Fruit fly (Drosophila melanogaster) whole organism, embryonic: Measurements from ENCODE around the gene CG15515.

Source experiments
- Bgb ChIP-seq: fragments of 200-800 bp; sonication (Bioruptor generic); IDR thresholded peaks from 2 replicates; pipeline ENCODE4 v1.3.6; 2022; ENCODE audit warnings: missing biosample characterization, missing genetic modification characterization; ENCODE audit not compliant: partially characterized antibody
- CG10959 ChIP-seq: fragments of 200-800 bp; sonication (Bioruptor generic); IDR thresholded peaks from 2 replicates; pipeline ENCODE4 v1.3.6; 2022; ENCODE audit warnings: missing biosample characterization, missing genetic modification characterization
- CG13287 ChIP-seq: fragments of 200-800 bp; sonication (Bioruptor generic); IDR thresholded peaks from 2 replicates; pipeline ENCODE4 v1.3.6; 2022; ENCODE audit warnings: missing biosample characterization, missing genetic modification characterization; ENCODE audit not compliant: partially characterized antibody
- CG14860 ChIP-seq: fragments of 200-800 bp; sonication (Bioruptor generic); IDR thresholded peaks from 3 replicates; pipeline ENCODE4 v1.3.6; 2022; ENCODE audit warnings: missing biosample characterization, missing genetic modification characterization; ENCODE audit not compliant: partially characterized antibody
- CG16813 ChIP-seq: fragments of 200-800 bp; sonication (Bioruptor generic); IDR thresholded peaks from 3 replicates; pipeline ENCODE4 v1.3.6; 2022; ENCODE audit warnings: missing biosample characterization, missing genetic modification characterization; ENCODE audit not compliant: partially characterized antibody
- CG17568 ChIP-seq: fragments of 200-800 bp; sonication (Bioruptor generic); optimal IDR thresholded peaks from 2 replicates; lab custom pipeline; 2018; ENCODE audit warnings: missing biosample characterization, mild to moderate bottlenecking, missing genetic modification characterization, moderate library complexity
- CG1792 ChIP-seq: fragments of 200-800 bp; sonication (Bioruptor generic); optimal IDR thresholded peaks from 2 replicates; lab custom pipeline; 2016; ENCODE audit warnings: missing biosample characterization, missing genetic modification characterization
- CG31365 ChIP-seq: fragments of 200-800 bp; sonication (Bioruptor generic); optimal IDR thresholded peaks from 2 replicates; lab custom pipeline; 2018; ENCODE audit warnings: missing biosample characterization, mild to moderate bottlenecking, missing genetic modification characterization
- CG34224 ChIP-seq: fragments of 200-800 bp; sonication (Bioruptor generic); IDR thresholded peaks from 3 replicates; pipeline ENCODE4 v1.3.6; 2022; ENCODE audit warnings: missing biosample characterization, missing genetic modification characterization; ENCODE audit not compliant: partially characterized antibody
- CG42726 ChIP-seq: fragments of 200-800 bp; sonication (Bioruptor generic); IDR thresholded peaks from 2 replicates; pipeline ENCODE4 v1.3.6; 2022; ENCODE audit warnings: missing biosample characterization, missing genetic modification characterization; ENCODE audit not compliant: partially characterized antibody
- CG6791 ChIP-seq: fragments of 200-800 bp; sonication (Bioruptor generic); IDR thresholded peaks from 3 replicates; pipeline ENCODE4 v1.3.6; 2022; ENCODE audit warnings: missing biosample characterization, missing genetic modification characterization; ENCODE audit not compliant: partially characterized antibody
- CG7839 ChIP-seq: fragments of 200-800 bp; sonication (Bioruptor generic); optimal IDR thresholded peaks from 3 replicates; lab custom pipeline; 2018; ENCODE audit warnings: missing biosample characterization, mild to moderate bottlenecking, missing genetic modification characterization, moderate library complexity
- CG8388 ChIP-seq: fragments of 200-800 bp; sonication (Bioruptor generic); optimal IDR thresholded peaks from 2 replicates; lab custom pipeline; 2019; ENCODE audit warnings: missing biosample characterization, mild to moderate bottlenecking, missing genetic modification characterization, moderate library complexity
- Dip2 ChIP-seq: fragments of 200-800 bp; sonication (Bioruptor generic); IDR thresholded peaks from 2 replicates; pipeline ENCODE4 v1.3.6; 2022; ENCODE audit warnings: missing biosample characterization, missing genetic modification characterization
- Doc3 ChIP-seq: fragments of 200-800 bp; sonication (Bioruptor generic); IDR thresholded peaks from 3 replicates; pipeline ENCODE4 v1.3.6; 2022; ENCODE audit warnings: missing biosample characterization, missing genetic modification characterization; ENCODE audit not compliant: partially characterized antibody
- E2f1 ChIP-seq: fragments of 200-800 bp; sonication (Bioruptor generic); IDR thresholded peaks from 2 replicates; pipeline ENCODE4 v1.3.6; 2022; ENCODE audit warnings: missing biosample characterization, missing genetic modification characterization
- HLH4C ChIP-seq: fragments of 200-800 bp; sonication (Bioruptor generic); IDR thresholded peaks from 3 replicates; pipeline ENCODE4 v1.3.6; 2022; ENCODE audit warnings: missing biosample characterization, missing genetic modification characterization; ENCODE audit not compliant: partially characterized antibody
- Hr39 ChIP-seq: fragments of >200 bp; optimal IDR thresholded peaks from 2 replicates; lab custom pipeline; 2017
- MBD-R2 ChIP-seq: fragments of 200-800 bp; sonication (Bioruptor generic); IDR thresholded peaks from 2 replicates; pipeline ENCODE4 v1.3.6; 2022; ENCODE audit warnings: missing biosample characterization, missing genetic modification characterization
- MTF-1 ChIP-seq: fragments of 200-800 bp; sonication (Bioruptor generic); optimal IDR thresholded peaks from 2 replicates; lab custom pipeline; 2018; ENCODE audit warnings: missing biosample characterization, mild to moderate bottlenecking, missing genetic modification characterization, borderline replicate concordance
- Oaz ChIP-seq: fragments of 200-800 bp; sonication (Bioruptor generic); IDR thresholded peaks from 2 replicates; pipeline ENCODE4 v1.3.6; 2022; ENCODE audit warnings: missing biosample characterization, missing genetic modification characterization
- Pdp1 ChIP-seq, 2 experiments: fragments of 200-800 bp; sonication (Bioruptor generic); optimal IDR thresholded peaks; 3 replicates each; lab custom pipeline; 2016; ENCODE audit warnings: missing biosample characterization in 2 of 2, missing genetic modification characterization in 2 of 2, mild to moderate bottlenecking in 1 of 2, moderate library complexity in 1 of 2
- Scr ChIP-seq: fragments of 200-800 bp; sonication (Bioruptor generic); IDR thresholded peaks from 2 replicates; pipeline ENCODE4 v1.3.6; 2022; ENCODE audit warnings: missing biosample characterization, missing genetic modification characterization; ENCODE audit not compliant: partially characterized antibody
- Sox102F ChIP-seq: fragments of 200-800 bp; sonication (Bioruptor generic); optimal IDR thresholded peaks from 2 replicates; lab custom pipeline; 2018; ENCODE audit warnings: missing biosample characterization, mild to moderate bottlenecking, missing genetic modification characterization, moderate library complexity
- Ssrp ChIP-seq: fragments of 200-800 bp; sonication (Bioruptor generic); optimal IDR thresholded peaks from 2 replicates; lab custom pipeline; 2018; ENCODE audit warnings: missing biosample characterization, mild to moderate bottlenecking, missing genetic modification characterization, moderate library complexity
- Usf ChIP-seq: fragments of 200-800 bp; sonication (Bioruptor generic); optimal IDR thresholded peaks from 2 replicates; lab custom pipeline; 2017; ENCODE audit warnings: missing genotype, missing biosample characterization, missing genetic modification characterization
- Xrp1 ChIP-seq: fragments of 200-800 bp; sonication (Bioruptor generic); IDR thresholded peaks from 2 replicates; pipeline ENCODE4 v1.3.6; 2022; ENCODE audit warnings: missing biosample characterization, missing genetic modification characterization
- ara ChIP-seq: fragments of 200-800 bp; sonication (Bioruptor generic); IDR thresholded peaks from 2 replicates; pipeline ENCODE4 v1.3.6; 2022; ENCODE audit warnings: missing biosample characterization, missing genetic modification characterization
- ato ChIP-seq: fragments of 200-800 bp; sonication (Bioruptor generic); IDR thresholded peaks from 2 replicates; pipeline ENCODE4 v1.3.6; 2022; ENCODE audit warnings: missing biosample characterization, missing genetic modification characterization; ENCODE audit not compliant: partially characterized antibody
- btn ChIP-seq: fragments of 200-800 bp; sonication (Bioruptor generic); optimal IDR thresholded peaks from 2 replicates; lab custom pipeline; 2016; ENCODE audit warnings: missing biosample characterization, missing genetic modification characterization
- cg ChIP-seq: fragments of 200-800 bp; sonication (Bioruptor generic); optimal IDR thresholded peaks from 3 replicates; lab custom pipeline; 2019; ENCODE audit warnings: missing biosample characterization, mild to moderate bottlenecking, missing genetic modification characterization, moderate library complexity
- crp ChIP-seq, 2 experiments: fragments of 200-800 bp; sonication (Bioruptor generic); optimal IDR thresholded peaks; 2 replicates in 1 of 2; 3 replicates in 1 of 2; lab custom pipeline; 2017; ENCODE audit warnings: missing biosample characterization in 2 of 2, missing genetic modification characterization in 2 of 2, mild to moderate bottlenecking in 1 of 2, moderate library complexity in 1 of 2
- fu2 ChIP-seq: fragments of 200-800 bp; sonication (Bioruptor generic); optimal IDR thresholded peaks from 2 replicates; lab custom pipeline; 2016; ENCODE audit warnings: missing biosample characterization, missing genetic modification characterization
- gfzf ChIP-seq: fragments of 200-800 bp; sonication (Bioruptor generic); optimal IDR thresholded peaks from 2 replicates; lab custom pipeline; 2016; ENCODE audit warnings: missing biosample characterization, mild to moderate bottlenecking, missing genetic modification characterization, moderate library complexity
- inv ChIP-seq: fragments of 200-800 bp; sonication (Bioruptor generic); IDR thresholded peaks from 2 replicates; pipeline ENCODE4 v1.3.6; 2022; ENCODE audit warnings: missing biosample characterization, missing genetic modification characterization; ENCODE audit not compliant: partially characterized antibody
- knrl ChIP-seq: fragments of 200-800 bp; sonication (Bioruptor generic); IDR thresholded peaks from 3 replicates; pipeline ENCODE4 v1.3.6; 2022; ENCODE audit warnings: missing biosample characterization, missing genetic modification characterization; ENCODE audit not compliant: partially characterized antibody
- lbe ChIP-seq: fragments of 200-800 bp; sonication (Bioruptor generic); optimal IDR thresholded peaks from 2 replicates; lab custom pipeline; 2016; ENCODE audit warnings: missing biosample characterization, mild to moderate bottlenecking, missing genetic modification characterization
- nerfin-2 ChIP-seq: fragments of 200-800 bp; sonication (Bioruptor generic); IDR thresholded peaks from 2 replicates; pipeline ENCODE4 v1.3.6; 2022; ENCODE audit warnings: missing biosample characterization, missing genetic modification characterization; ENCODE audit not compliant: partially characterized antibody
- nmo ChIP-seq: fragments of 200-800 bp; sonication (Bioruptor generic); optimal IDR thresholded peaks from 2 replicates; lab custom pipeline; 2018; ENCODE audit warnings: missing biosample characterization, mild to moderate bottlenecking, missing genetic modification characterization, moderate library complexity
- onecut ChIP-seq: fragments of 200-800 bp; sonication (Bioruptor generic); IDR thresholded peaks from 2 replicates; pipeline ENCODE4 v1.3.6; 2022; ENCODE audit warnings: missing biosample characterization, missing genetic modification characterization
- phol ChIP-seq: fragments of 200-800 bp; sonication (Bioruptor generic); optimal IDR thresholded peaks from 3 replicates; lab custom pipeline; 2018; ENCODE audit warnings: missing biosample characterization, mild to moderate bottlenecking, missing genetic modification characterization, moderate library complexity
- pnt ChIP-seq: fragments of 200-800 bp; sonication (Bioruptor generic); optimal IDR thresholded peaks from 3 replicates; lab custom pipeline; 2016; ENCODE audit warnings: missing biosample characterization, missing genetic modification characterization
- ro ChIP-seq: fragments of 200-800 bp; sonication (Bioruptor generic); IDR thresholded peaks from 2 replicates; pipeline ENCODE4 v1.3.6; 2022; ENCODE audit warnings: missing biosample characterization, missing genetic modification characterization
- sima ChIP-seq: fragments of 200-800 bp; sonication (Bioruptor generic); optimal IDR thresholded peaks from 2 replicates; lab custom pipeline; 2016; ENCODE audit warnings: missing biosample characterization, missing genetic modification characterization
- sug ChIP-seq: fragments of 200-800 bp; optimal IDR thresholded peaks from 2 replicates; lab custom pipeline; 2019; ENCODE audit warnings: missing biosample characterization, mild to moderate bottlenecking, missing genetic modification characterization, moderate library complexity
- vnd ChIP-seq: fragments of 200-800 bp; sonication (Bioruptor generic); IDR thresholded peaks from 3 replicates; pipeline ENCODE4 v1.3.6; 2022; ENCODE audit warnings: missing biosample characterization, missing genetic modification characterization; ENCODE audit not compliant: partially characterized antibody

CG15515 gene

dm6 chr3R:29933007-29933464 lies 27.8 kb downstream of the CG15515 start, which contains the start of the genes Cog7, CG42557 and CG42558 (continued):
- no peak for TF ChIP-seq CG6791 (GFP tag; lab: Robert Waterston, UW)
- TF ChIP-seq ato (GFP tag; lab: Robert Waterston, UW), result no peak
- no peak for TF ChIP-seq Ssrp (tag; lab: Kevin White, UChicago)
- TF ChIP-seq nmo (GFP tag; lab: Kevin White, UChicago), result peak; percentile 8
- TF ChIP-seq Sox102F (GFP tag; lab: Kevin White, UChicago), result no peak
- no peak for TF ChIP-seq Usf (GFP tag; lab: Kevin White, UChicago)
- TF ChIP-seq CG1792 (GFP tag; lab: Kevin White, UChicago), result no peak
- no peak for TF ChIP-seq pnt (GFP tag; lab: Kevin White, UChicago)
- peak in 1 of 2 experiments; percentile 14 for TF ChIP-seq crp (GFP tag; optimal IDR thresholded peaks at IDR 0.05; lab: Kevin White, UChicago)
- no peak for TF ChIP-seq Hr39 (lab: Kevin White, UChicago)
- no peak for TF ChIP-seq ro (GFP tag; lab: Robert Waterston, UW)
- TF ChIP-seq gfzf (GFP tag; lab: Kevin White, UChicago), result peak; percentile 82
- no peak for TF ChIP-seq vnd (GFP tag; lab: Robert Waterston, UW)
- TF ChIP-seq btn (GFP tag; lab: Kevin White, UChicago), result no peak
- TF ChIP-seq knrl (GFP tag; lab: Robert Waterston, UW), result peak; percentile 24; the same call in 1 of the 3 replicates
- TF ChIP-seq Xrp1 (GFP tag; lab: Robert Waterston, UW), result no peak
- TF ChIP-seq CG17568 (GFP tag; lab: Kevin White, UChicago), result no peak

- TF ChIP-seq sug (tag; lab: Kevin White, UChicago), result no peak
- TF ChIP-seq CG7839, result no peak
- TF ChIP-seq cg (GFP tag; lab: Kevin White, UChicago), result no peak
- peak; percentile 70 for TF ChIP-seq Scr (GFP tag; lab: Robert Waterston, UW)
- TF ChIP-seq gfzf (GFP tag; lab: Kevin White, UChicago), result peak; percentile 18
- peak; percentile 36; the same call in 1 of the 2 replicates for TF ChIP-seq ara (GFP tag; lab: Robert Waterston, UW)
- no peak for TF ChIP-seq CG8388 (GFP tag; lab: Kevin White, UChicago)
- TF ChIP-seq Oaz (GFP tag; lab: Robert Waterston, UW), result 0 out of 2 replicates have a peak, but pooled peaks have one; percentile 39
- TF ChIP-seq MBD-R2, result peak; percentile 98
- peak; percentile 86 for TF ChIP-seq CG13287 (GFP tag; lab: Robert Waterston, UW)
- no peak for TF ChIP-seq CG31365 (tag; lab: Kevin White, UChicago)
- TF ChIP-seq phol, result no peak
- TF ChIP-seq CG16813, result peak; percentile 59; the same call in 2 of the 3 replicates
- TF ChIP-seq Doc3, result peak; percentile 85
- peak; percentile 63 for TF ChIP-seq CG14860 (GFP tag; lab: Robert Waterston, UW)
- peak; percentile 61; the same call in 1 of the 2 replicates for TF ChIP-seq inv (GFP tag; lab: Robert Waterston, UW)
- peak; percentile 84 for TF ChIP-seq CG34224 (GFP tag; lab: Robert Waterston, UW)
- no peak for TF ChIP-seq Pdp1 (GFP tag; optimal IDR thresholded peaks at IDR 0.05; lab: Kevin White, UChicago)
- TF ChIP-seq HLH4C (GFP tag; lab: Robert Waterston, UW), result peak; percentile 94
- TF ChIP-seq E2f1 (GFP tag; lab: Robert Waterston, UW), result no peak
- TF ChIP-seq CG10959 (GFP tag; lab: Robert Waterston, UW), result 0 out of 2 replicates have a peak, but pooled peaks have one; percentile 6
- TF ChIP-seq nerfin-2 (GFP tag; lab: Robert Waterston, UW), result peak; percentile 85
- TF ChIP-seq onecut, result no peak
- peak; percentile 65; the same call in 1 of the 2 replicates for TF ChIP-seq CG42726
- no peak for TF ChIP-seq sima (GFP tag; lab: Kevin White, UChicago)
- TF ChIP-seq Usf (GFP tag; lab: Kevin White, UChicago), result no peak
- no peak for TF ChIP-seq Dip2 (GFP tag; lab: Robert Waterston, UW)
- peak; percentile 95 for TF ChIP-seq Bgb
- TF ChIP-seq fu2 (GFP tag; lab: Kevin White, UChicago), result no peak
- TF ChIP-seq lbe (GFP tag; lab: Kevin White, UChicago), result no peak
- no peak for TF ChIP-seq MTF-1
Observed at dm6 chr3R:29935756-29936155, 30.5 kb downstream of the CG15515 start, which contains the start of the genes eIF2Balpha and Vps13B. Gene eIF2Balpha (minus strand): TSS chr3R:29935888. Gene Vps13B (plus strand): TSS chr3R:29935978.
